Worm (Caenorhabditis elegans) whole organism, L2 larva: Measurements from ENCODE around the gene sra-2.

Experiments used
- R02D3.7 ChIP-seq: fragments of 150-350 bp; optimal IDR thresholded peaks from 2 replicates; lab custom pipeline; 2014; ENCODE audit warnings: missing biosample characterization, missing genetic modification characterization
- ama-1 ChIP-seq: fragments of 150-350 bp; optimal IDR thresholded peaks from 2 replicates; lab custom pipeline; 2018; ENCODE audit warnings: inconsistent platforms
- fos-1 ChIP-seq: fragments of 150-350 bp; optimal IDR thresholded peaks from 2 replicates; lab custom pipeline; 2014; ENCODE audit warnings: missing biosample characterization, missing genetic modification characterization
- lin-39 ChIP-seq: fragments of 150-350 bp; optimal IDR thresholded peaks from 2 replicates; lab custom pipeline; 2014; ENCODE audit warnings: missing biosample characterization, missing genetic modification reagents, missing genetic modification characterization
- mab-5 ChIP-seq: fragments of 150-350 bp; optimal IDR thresholded peaks from 2 replicates; lab custom pipeline; 2014; ENCODE audit warnings: missing biosample characterization, missing genetic modification characterization
- nhr-237 ChIP-seq: fragments of 150-350 bp; optimal IDR thresholded peaks from 2 replicates; lab custom pipeline; 2014; ENCODE audit warnings: missing biosample characterization, missing genetic modification characterization
- nhr-25 ChIP-seq: fragments of 150-350 bp; sonication (generic microtip); optimal IDR thresholded peaks from 3 replicates; lab custom pipeline; 2014; ENCODE audit warnings: missing biosample characterization, missing genetic modification characterization
- skn-1 ChIP-seq: sonication (generic microtip); optimal IDR thresholded peaks from 2 replicates; lab custom pipeline; 2017; ENCODE audit warnings: missing biosample characterization, missing genetic modification characterization
- sma-3 ChIP-seq: sonication (generic microtip); optimal IDR thresholded peaks from 2 replicates; lab custom pipeline; 2016; ENCODE audit warnings: missing genetic modification reagents, missing genetic modification characterization, missing compliant biosample characterization
- snpc-4 ChIP-seq: fragments of 150-350 bp; optimal IDR thresholded peaks from 2 replicates; lab custom pipeline; 2014; ENCODE audit warnings: missing biosample characterization, missing genetic modification characterization
- ztf-11 ChIP-seq: sonication (generic microtip); optimal IDR thresholded peaks from 2 replicates; lab custom pipeline; 2017; ENCODE audit warnings: missing biosample characterization, missing genetic modification characterization
- ztf-4 ChIP-seq: fragments of 150-350 bp; optimal IDR thresholded peaks from 2 replicates; lab custom pipeline; 2014; ENCODE audit warnings: missing biosample characterization, missing genetic modification characterization

DNA sequence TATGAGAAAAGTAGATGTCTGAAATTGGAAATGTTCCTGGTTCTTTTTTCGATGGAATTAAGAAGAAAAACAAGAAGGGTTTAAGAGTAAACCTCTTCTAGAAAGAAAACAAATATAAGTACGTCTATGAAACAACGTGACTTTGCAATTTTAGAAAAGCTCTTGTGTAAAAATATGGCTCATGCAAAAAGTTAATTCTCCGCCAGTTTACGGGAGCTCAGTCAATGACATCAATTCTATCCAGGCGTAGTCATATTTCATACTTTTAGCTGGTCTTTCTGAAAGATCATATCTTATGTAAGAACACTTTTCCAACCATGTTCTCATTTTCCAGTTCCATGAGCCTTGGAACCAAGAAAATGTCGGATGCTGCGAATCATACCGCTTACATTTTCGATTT, 38.7 kb upstream of the sra-2 start:
- TF ChIP-seq nhr-25 (tag; lab: Kevin White, UChicago) (no peak), ama-1 (lab: Kevin White, UChicago) (no peak), ztf-4 (tag; lab: Kevin White, UChicago) (no peak), skn-1 (tag; lab: Kevin White, UChicago) (no peak), fos-1 (tag; lab: Kevin White, UChicago) (no peak), R02D3.7 (tag; lab: Kevin White, UChicago) (no peak), ztf-11 (tag; lab: Kevin White, UChicago) (no peak), nhr-237 (no peak), mab-5 (tag; lab: Kevin White, UChicago) (no peak), sma-3 (GFP tag; lab: Kevin White, UChicago) (no peak), lin-39 (tag; lab: Kevin White, UChicago) (no peak), snpc-4 (tag; lab: Kevin White, UChicago) (no peak)
